Worm (Caenorhabditis elegans): ENCODE results near the gene Y49F6B.2.

Y49F6B.2 gene

DNA sequence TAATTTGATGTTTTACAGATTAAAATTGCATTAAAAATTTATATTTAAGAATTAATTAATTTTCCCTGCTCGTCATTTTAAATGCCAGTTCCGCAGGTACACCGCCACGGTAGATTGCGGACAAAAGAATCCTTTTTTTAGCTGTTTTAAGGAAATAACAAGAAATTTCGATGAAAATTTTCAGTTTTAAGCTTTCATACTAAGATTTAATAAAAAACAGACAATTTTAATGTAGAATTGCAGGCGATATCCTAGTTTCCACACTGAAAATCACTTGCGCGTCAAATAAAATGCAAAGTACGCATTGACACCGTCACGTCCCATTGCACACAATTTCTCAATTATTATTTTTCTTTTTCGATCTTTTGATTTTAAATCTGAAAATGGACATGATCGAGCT is 50.7 kb downstream of the Y49F6B.2 start, which contains the start of gene dnc-3:
dnc-3 (plus strand) TSS at position 272 of the 400 bp plus-strand sequence.
- TF ChIP-seq cog-1 (tag; optimal IDR thresholded peaks at IDR 0.05), result peak; percentile 27
- no peak for TF ChIP-seq tab-1 (GFP tag; IDR thresholded peaks at IDR 0.05)
- TF ChIP-seq T22C8.4 (GFP tag; IDR thresholded peaks at IDR 0.05), result no peak

Measured in whole organism, midembryonic.